Fruit fly (Drosophila melanogaster) S2 (cell line): ENCODE measurements around the gene CG12986.

ENCODE experiments used
- CG8478 ChIP-seq: fragments of >200 bp; optimal IDR thresholded peaks from 2 replicates; lab custom pipeline; 2018
- CTCF ChIP-seq, 2 experiments: fragments of >200 bp; optimal IDR thresholded peaks; 2 replicates each; lab custom pipeline; 2018

The CG12986 gene

DNA sequence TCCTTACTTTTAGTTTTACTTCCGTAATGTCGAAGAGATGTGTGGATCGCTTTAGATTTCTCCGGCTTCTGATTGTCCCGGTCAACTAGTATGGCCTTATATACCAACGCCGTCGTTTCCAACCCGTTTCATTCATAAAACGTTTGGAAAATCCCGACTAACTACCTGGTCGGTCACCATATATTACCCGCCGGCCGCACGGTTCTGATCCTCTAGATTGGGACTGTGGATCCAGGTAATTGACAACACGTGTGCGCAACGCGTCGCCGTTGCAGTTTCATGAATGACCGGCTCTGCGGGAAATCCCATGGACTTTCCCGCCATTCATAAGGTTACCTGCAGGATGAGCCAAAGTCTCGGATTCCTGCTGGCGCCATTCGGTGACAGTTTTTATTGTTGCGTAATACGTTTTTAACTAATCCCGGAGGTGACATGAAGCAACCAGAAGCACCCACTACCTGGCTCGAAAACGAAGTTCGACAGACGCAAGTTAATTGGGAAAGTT is at the start of gene CG12986:
Gene CG12986, minus strand, starts transcription at position 51 of the 505 bp plus-strand sequence.
- TF ChIP-seq CTCF (optimal IDR thresholded peaks at IDR 0.05; lab: Kevin White, UChicago) = no peak
- no peak for TF ChIP-seq CG8478 (lab: Kevin White, UChicago)

DNA sequence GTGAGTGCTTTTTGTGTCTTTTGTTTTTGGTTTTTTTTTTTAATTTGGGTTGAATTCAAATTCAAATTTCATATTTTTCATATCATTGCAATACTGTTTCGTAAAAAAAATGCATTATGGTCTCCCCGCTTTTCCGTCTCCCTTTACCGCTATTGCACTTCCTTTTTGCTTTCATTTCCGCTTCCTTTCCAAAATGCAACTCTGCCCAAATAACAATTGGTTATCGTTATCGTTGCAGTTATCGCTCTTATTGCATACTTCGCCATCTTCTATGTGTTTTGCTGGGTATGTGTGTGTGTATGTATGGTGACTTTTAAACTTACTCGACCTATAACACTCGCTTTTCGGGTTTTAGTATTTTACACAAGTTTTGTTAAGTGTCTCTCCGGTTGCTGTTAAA is 45.6 kb upstream of the CG12986 start:
- TF ChIP-seq CTCF (optimal IDR thresholded peaks at IDR 0.05; lab: Kevin White, UChicago) = no peak
- TF ChIP-seq CG8478 (lab: Kevin White, UChicago) = no peak

- TF ChIP-seq CTCF (optimal IDR thresholded peaks at IDR 0.05; lab: Kevin White, UChicago) (no peak), CG8478 (lab: Kevin White, UChicago) (no peak)
These were observed 41.2 kb upstream of the CG12986 start, which contains the start of the genes Arp8 and CG6769 for dm6 chrX:17860711-17861110. Arp8 (minus strand) TSS chrX:17860800. CG6769 (plus strand) TSS chrX:17861002.

DNA sequence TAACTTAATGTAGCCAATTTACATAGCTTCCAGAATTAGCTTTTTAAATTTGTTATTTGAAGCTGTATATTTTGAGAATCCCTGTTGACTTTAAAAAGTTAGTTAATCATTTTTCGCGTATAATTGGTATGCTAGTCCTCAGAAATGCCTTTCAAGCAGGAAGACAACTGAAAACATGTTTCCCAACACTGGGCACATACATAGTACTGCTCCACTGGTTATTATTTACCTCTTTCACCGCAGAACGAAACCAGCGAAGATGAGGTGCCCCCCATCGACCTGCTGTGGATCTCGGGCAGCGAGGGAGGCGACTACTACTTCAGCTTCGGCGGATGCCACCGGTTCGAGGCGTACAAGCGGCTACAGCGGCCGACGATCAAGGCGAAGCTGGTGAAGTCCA is 38.3 kb upstream of the CG12986 start:
- TF ChIP-seq CG8478 (lab: Kevin White, UChicago) (no peak), CTCF (optimal IDR thresholded peaks at IDR 0.05; lab: Kevin White, UChicago) (no peak)

DNA sequence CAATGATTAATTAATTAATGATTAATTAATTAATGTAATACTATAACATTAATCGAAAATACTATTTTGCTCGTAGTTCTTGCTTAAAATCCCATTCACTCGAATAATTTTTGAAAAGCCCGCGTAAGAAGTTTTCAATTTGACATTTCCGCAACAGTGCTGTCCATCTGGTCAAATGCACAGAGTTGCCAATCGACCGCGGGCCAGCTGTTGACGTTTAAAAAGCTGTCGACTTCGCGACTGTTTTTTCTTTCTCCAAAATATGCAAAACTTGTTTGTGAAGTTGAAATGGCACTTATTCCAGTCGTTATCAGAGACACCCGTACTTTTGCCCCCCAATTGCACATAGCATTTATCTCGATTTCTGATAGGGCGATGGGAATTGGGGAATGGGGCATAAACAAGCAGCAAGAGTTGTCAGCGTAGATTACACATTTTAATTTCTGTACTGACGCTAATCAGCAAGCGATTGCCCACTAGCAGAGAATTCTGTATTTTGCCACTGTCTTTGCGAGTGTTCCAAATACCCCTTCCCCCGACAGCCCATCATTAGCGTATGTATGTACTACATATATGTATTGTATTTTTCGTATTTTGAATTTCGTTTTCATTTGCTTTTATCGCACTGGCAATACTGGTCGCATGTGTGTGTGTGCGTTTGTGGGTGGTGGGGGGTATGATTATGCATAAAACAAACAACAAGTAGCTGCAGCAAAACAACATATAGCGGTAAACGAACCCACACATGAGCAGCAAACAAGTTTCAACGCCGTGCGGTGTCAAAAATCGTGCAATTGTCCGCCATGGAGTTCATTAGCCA is 37.2 kb upstream of the CG12986 start, which contains the start of gene Srx:
Gene Srx, plus strand, starts transcription at position 517 of the 820 bp plus-strand sequence.
- no peak for TF ChIP-seq CTCF (optimal IDR thresholded peaks at IDR 0.05; lab: Kevin White, UChicago)
- no peak for TF ChIP-seq CG8478 (lab: Kevin White, UChicago)

- TF ChIP-seq CTCF (optimal IDR thresholded peaks at IDR 0.05; lab: Kevin White, UChicago) (no peak), CG8478 (lab: Kevin White, UChicago) (no peak)
These were observed 36.5 kb upstream of the CG12986 start, which contains the start of gene Mco4 for dm6 chrX:17856029-17856428. Mco4 (minus strand) TSS chrX:17856129.

- TF ChIP-seq CTCF (optimal IDR thresholded peaks at IDR 0.05; lab: Kevin White, UChicago) (no peak), CG8478 (lab: Kevin White, UChicago) (no peak)
These were observed 33.0 kb upstream of the CG12986 start, which contains the start of gene CG32554 for dm6 chrX:17852457-17852856. CG32554 (minus strand) TSS chrX:17852685.

DNA sequence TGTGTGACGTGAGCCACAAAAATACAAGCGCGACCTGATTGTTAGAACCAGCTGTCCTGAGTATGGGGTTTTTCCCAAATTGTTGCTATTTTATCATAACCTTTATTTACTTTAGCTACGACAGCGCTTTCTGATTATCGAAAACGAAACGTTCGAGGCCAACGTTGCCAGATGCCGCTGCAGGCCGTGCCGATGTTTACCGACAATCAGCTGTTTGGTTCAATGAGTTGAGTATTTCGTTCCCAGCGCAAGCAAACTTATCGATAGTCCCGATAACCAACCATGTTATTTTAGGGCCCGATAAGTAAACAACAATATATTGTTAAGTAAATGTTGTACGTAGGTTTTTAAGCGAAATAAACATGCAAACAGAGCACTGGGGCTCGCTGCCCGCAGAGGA is 30.7 kb upstream of the CG12986 start, which contains the start of the genes CG15814 and Spt7:
Gene CG15814, minus strand, starts transcription at position 164 of the 400 bp plus-strand sequence.
Gene Spt7, plus strand, starts transcription at position 282 of the 400 bp plus-strand sequence.
- peak; percentile 33 to 47 for TF ChIP-seq CTCF (optimal IDR thresholded peaks at IDR 0.05; lab: Kevin White, UChicago)
- no peak for TF ChIP-seq CG8478 (lab: Kevin White, UChicago)

DNA sequence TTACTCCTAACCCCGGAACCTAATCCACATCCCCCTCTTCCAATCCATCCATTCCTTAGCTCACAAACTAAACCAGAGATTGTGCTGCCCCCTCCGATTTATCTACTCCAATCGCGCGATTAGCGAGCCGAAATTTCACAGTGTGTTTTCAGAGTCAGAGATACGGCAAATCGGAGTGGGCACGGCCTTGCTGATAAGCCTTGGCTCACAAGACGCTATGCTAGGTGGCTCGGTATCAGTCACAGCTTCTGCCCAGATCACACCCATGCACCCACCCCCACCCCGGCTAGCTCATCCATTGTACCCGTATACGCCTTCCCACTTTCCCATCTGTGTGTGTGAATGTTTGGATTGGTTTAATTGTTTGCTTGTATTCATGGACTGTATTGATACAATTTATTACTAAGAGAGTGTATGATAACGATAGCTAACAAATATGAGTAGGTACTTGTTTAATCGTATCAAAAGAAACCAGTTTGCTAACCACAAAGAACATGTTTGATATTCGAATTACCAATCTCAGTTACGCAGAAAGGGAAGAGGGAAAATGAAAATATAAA is 26.4 kb upstream of the CG12986 start:
- no peak for TF ChIP-seq CTCF (optimal IDR thresholded peaks at IDR 0.05; lab: Kevin White, UChicago)
- TF ChIP-seq CG8478 (lab: Kevin White, UChicago) = no peak

dm6 chrX:17844623-17845022 is 25.1 kb upstream of the CG12986 start, which contains the start of the genes CG8142 and Ucp4A:
CG8142 (minus strand) TSS chrX:17844704.
Ucp4A (plus strand) TSS chrX:17844949.
- TF ChIP-seq CG8478 (lab: Kevin White, UChicago) (no peak), CTCF (optimal IDR thresholded peaks at IDR 0.05; lab: Kevin White, UChicago) (no peak)

- TF ChIP-seq CTCF (optimal IDR thresholded peaks at IDR 0.05; lab: Kevin White, UChicago) (peak in 1 of 2 experiments; percentile 47), CG8478 (lab: Kevin White, UChicago) (no peak)
These were observed 22.4 kb upstream of the CG12986 start, which contains the start of gene Taf9 for dm6 chrX:17841923-17842322. Taf9 (plus strand) TSS chrX:17842161.

- TF ChIP-seq CTCF (optimal IDR thresholded peaks at IDR 0.05; lab: Kevin White, UChicago) = no peak
- no peak for TF ChIP-seq CG8478 (lab: Kevin White, UChicago)
These were observed 17.0 kb upstream of the CG12986 start for dm6 chrX:17836420-17836932.

DNA sequence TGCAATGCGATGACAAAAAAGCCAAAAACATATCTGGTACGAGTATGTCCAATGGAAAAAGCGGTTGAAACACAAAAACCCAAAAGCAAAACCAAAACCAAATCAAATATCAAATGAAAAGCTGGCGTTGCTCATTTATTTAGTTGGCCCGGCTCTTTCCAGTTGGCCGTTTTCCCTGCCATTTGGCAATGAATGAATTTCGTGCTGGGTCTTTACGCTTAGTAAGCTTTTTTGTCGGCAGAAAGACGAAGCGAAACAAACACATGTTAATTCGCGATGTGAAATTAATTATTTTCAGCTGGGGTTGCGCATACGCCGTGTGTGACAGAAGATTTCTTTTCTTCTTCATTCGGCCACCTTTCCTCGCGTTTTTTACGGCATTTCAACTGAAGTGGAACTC is 15.3 kb upstream of the CG12986 start:
- no peak for TF ChIP-seq CG8478 (lab: Kevin White, UChicago)
- TF ChIP-seq CTCF (optimal IDR thresholded peaks at IDR 0.05; lab: Kevin White, UChicago) = no peak

dm6 chrX:17833986-17834385 is 14.5 kb upstream of the CG12986 start:
- TF ChIP-seq CG8478 (lab: Kevin White, UChicago) = no peak
